Fruit fly (Drosophila melanogaster) whole organism, embryonic: ENCODE data around the gene CG42852.

Experiments used
- CG10274 ChIP-seq: fragments of 200-800 bp; sonication (Bioruptor generic); optimal IDR thresholded peaks from 3 replicates; lab custom pipeline; 2017; ENCODE audit warnings: missing biosample characterization, mild to moderate bottlenecking, missing genetic modification characterization
- CG11085 ChIP-seq: fragments of 200-800 bp; sonication (Bioruptor generic); IDR thresholded peaks from 2 replicates; pipeline ENCODE4 v1.3.6; 2022; ENCODE audit warnings: missing biosample characterization, missing genetic modification characterization
- CG14014 ChIP-seq: fragments of 200-800 bp; sonication (Bioruptor generic); IDR thresholded peaks from 2 replicates; pipeline ENCODE4 v1.3.6; 2022; ENCODE audit warnings: missing biosample characterization, missing genetic modification characterization
- CG15696 ChIP-seq: fragments of 200-800 bp; sonication (Bioruptor generic); optimal IDR thresholded peaks from 2 replicates; lab custom pipeline; 2019; ENCODE audit warnings: missing biosample characterization, mild to moderate bottlenecking, missing genetic modification characterization, moderate library complexity
- CG16813 ChIP-seq: fragments of 200-800 bp; sonication (Bioruptor generic); IDR thresholded peaks from 3 replicates; pipeline ENCODE4 v1.3.6; 2022; ENCODE audit warnings: missing biosample characterization, missing genetic modification characterization; ENCODE audit not compliant: partially characterized antibody
- CG17359 ChIP-seq: fragments of 200-800 bp; sonication (Bioruptor generic); optimal IDR thresholded peaks from 3 replicates; lab custom pipeline; 2018; ENCODE audit warnings: missing biosample characterization, mild to moderate bottlenecking, missing genetic modification characterization, moderate library complexity
- CG18011 ChIP-seq: fragments of 200-800 bp; sonication (Bioruptor generic); optimal IDR thresholded peaks from 2 replicates; lab custom pipeline; 2017; ENCODE audit warnings: missing biosample characterization, missing genetic modification characterization, mild to moderate bottlenecking, moderate library complexity, missing genotype
- CG18599 ChIP-seq: fragments of 200-800 bp; sonication (Bioruptor generic); optimal IDR thresholded peaks from 3 replicates; lab custom pipeline; 2017; ENCODE audit warnings: missing biosample characterization, missing genetic modification characterization, mild to moderate bottlenecking, moderate library complexity, missing genetic modification reagents
- CG18764 ChIP-seq: fragments of 200-800 bp; sonication (Bioruptor generic); optimal IDR thresholded peaks from 3 replicates; lab custom pipeline; 2016; ENCODE audit warnings: missing biosample characterization, missing genetic modification characterization
- CG2199 ChIP-seq: fragments of 200-800 bp; sonication (Bioruptor generic); IDR thresholded peaks from 3 replicates; pipeline ENCODE4 v1.3.6; 2022; ENCODE audit warnings: missing biosample characterization, missing genetic modification characterization
- CG30020 ChIP-seq: fragments of 200-800 bp; optimal IDR thresholded peaks from 2 replicates; lab custom pipeline; 2019; ENCODE audit warnings: missing biosample characterization, mild to moderate bottlenecking, missing genetic modification characterization, moderate library complexity
- CG31365 ChIP-seq: fragments of 200-800 bp; sonication (Bioruptor generic); optimal IDR thresholded peaks from 2 replicates; lab custom pipeline; 2018; ENCODE audit warnings: missing biosample characterization, mild to moderate bottlenecking, missing genetic modification characterization
- CG33557 ChIP-seq: fragments of 200-800 bp; sonication (Bioruptor generic); optimal IDR thresholded peaks from 2 replicates; lab custom pipeline; 2019; ENCODE audit warnings: missing biosample characterization, mild to moderate bottlenecking, missing genetic modification characterization, moderate library complexity
- CG3838 ChIP-seq: fragments of 200-800 bp; sonication (Bioruptor generic); optimal IDR thresholded peaks from 3 replicates; lab custom pipeline; 2016; ENCODE audit warnings: missing biosample characterization, missing genetic modification characterization
- CG6654 ChIP-seq: fragments of 200-800 bp; sonication (Bioruptor generic); optimal IDR thresholded peaks from 2 replicates; lab custom pipeline; 2017; ENCODE audit warnings: missing biosample characterization, mild to moderate bottlenecking, missing genetic modification characterization
- D ChIP-seq, 2 experiments: fragments of 200-800 bp in 1 of 2; fragments of >200 bp in 1 of 2; sonication (Bioruptor generic) in 1 of 2; optimal IDR thresholded peaks; 2 replicates in 1 of 2; 3 replicates in 1 of 2; lab custom pipeline; 2017; ENCODE audit warnings: mild to moderate bottlenecking in 1 of 2, missing biosample characterization in 1 of 2, missing genetic modification characterization in 1 of 2, missing genetic modification reagents in 1 of 2
- D19A ChIP-seq: fragments of 200-800 bp; optimal IDR thresholded peaks from 3 replicates; lab custom pipeline; 2019; ENCODE audit warnings: missing biosample characterization, mild to moderate bottlenecking, missing genetic modification characterization, moderate library complexity
- Drgx ChIP-seq: fragments of 200-800 bp; sonication (Bioruptor generic); IDR thresholded peaks from 2 replicates; pipeline ENCODE4 v1.3.6; 2022; ENCODE audit warnings: missing biosample characterization, missing genetic modification characterization
- Elba2 ChIP-seq: fragments of 200-800 bp; sonication (Bioruptor generic); optimal IDR thresholded peaks from 3 replicates; lab custom pipeline; 2016; ENCODE audit warnings: missing biosample characterization, missing genetic modification characterization
- HLH54F ChIP-seq: fragments of 200-800 bp; sonication (Bioruptor generic); optimal IDR thresholded peaks from 3 replicates; lab custom pipeline; 2016; ENCODE audit warnings: missing biosample characterization, missing genetic modification characterization
- Lpt ChIP-seq: fragments of >200 bp; optimal IDR thresholded peaks from 2 replicates; lab custom pipeline; 2018; ENCODE audit warnings: missing biosample characterization, missing genetic modification characterization
- Meics ChIP-seq: fragments of 200-800 bp; sonication (Bioruptor generic); optimal IDR thresholded peaks from 2 replicates; lab custom pipeline; 2017; ENCODE audit warnings: missing biosample characterization, mild to moderate bottlenecking, missing genetic modification characterization
- Mes4 ChIP-seq: fragments of 200-800 bp; sonication (Bioruptor generic); optimal IDR thresholded peaks from 2 replicates; lab custom pipeline; 2016; ENCODE audit warnings: missing biosample characterization, missing genetic modification characterization
- NC2β ChIP-seq: fragments of 200-800 bp; sonication (Bioruptor generic); optimal IDR thresholded peaks from 2 replicates; lab custom pipeline; 2016; ENCODE audit warnings: missing biosample characterization, missing genetic modification characterization
- Rx ChIP-seq: fragments of 200-800 bp; sonication (Bioruptor generic); IDR thresholded peaks from 2 replicates; pipeline ENCODE4 v1.3.6; 2022; ENCODE audit warnings: missing biosample characterization, missing genetic modification characterization
- aop ChIP-seq: fragments of 200-800 bp; sonication (Bioruptor generic); IDR thresholded peaks from 2 replicates; pipeline ENCODE4 v1.3.6; 2022; ENCODE audit warnings: missing biosample characterization, missing genetic modification characterization
- dmrt11E ChIP-seq: fragments of 200-800 bp; sonication (Bioruptor generic); optimal IDR thresholded peaks from 3 replicates; lab custom pipeline; 2018; ENCODE audit warnings: missing biosample characterization, mild to moderate bottlenecking, missing genetic modification characterization, moderate library complexity
- ewg ChIP-seq: fragments of 200-800 bp; sonication (Bioruptor generic); optimal IDR thresholded peaks from 3 replicates; lab custom pipeline; 2017; ENCODE audit warnings: mild to moderate bottlenecking, missing biosample characterization, missing genetic modification reagents, missing genetic modification characterization
- fd96Cb ChIP-seq: fragments of 200-800 bp; sonication (Bioruptor generic); optimal IDR thresholded peaks from 2 replicates; lab custom pipeline; 2018; ENCODE audit warnings: missing biosample characterization, mild to moderate bottlenecking, missing genetic modification characterization, moderate library complexity
- gcm2 ChIP-seq: fragments of 200-800 bp; sonication (Bioruptor generic); optimal IDR thresholded peaks from 2 replicates; lab custom pipeline; 2016; ENCODE audit warnings: missing biosample characterization, missing genetic modification characterization
- gfzf ChIP-seq: fragments of 200-800 bp; sonication (Bioruptor generic); optimal IDR thresholded peaks from 2 replicates; lab custom pipeline; 2016; ENCODE audit warnings: missing biosample characterization, mild to moderate bottlenecking, missing genetic modification characterization, moderate library complexity
- kay ChIP-seq: fragments of 200-800 bp; sonication (Bioruptor generic); optimal IDR thresholded peaks from 2 replicates; lab custom pipeline; 2016; ENCODE audit warnings: missing biosample characterization, missing genetic modification characterization
- lmd ChIP-seq: fragments of 200-800 bp; sonication (Bioruptor generic); IDR thresholded peaks from 2 replicates; pipeline ENCODE4 v1.3.6; 2022; ENCODE audit warnings: missing biosample characterization, missing genetic modification characterization
- luna ChIP-seq: fragments of 200-800 bp; sonication (Bioruptor generic); optimal IDR thresholded peaks from 2 replicates; lab custom pipeline; 2016; ENCODE audit warnings: missing biosample characterization, missing genetic modification characterization
- mirr ChIP-seq: fragments of 200-800 bp; sonication (Bioruptor generic); optimal IDR thresholded peaks from 3 replicates; lab custom pipeline; 2018; ENCODE audit warnings: missing biosample characterization, mild to moderate bottlenecking, missing genetic modification characterization
- nerfin-1 ChIP-seq: fragments of 200-800 bp; sonication (Bioruptor generic); optimal IDR thresholded peaks from 3 replicates; lab custom pipeline; 2019; ENCODE audit warnings: missing biosample characterization, mild to moderate bottlenecking, missing genetic modification characterization, moderate library complexity
- phol ChIP-seq: fragments of 200-800 bp; sonication (Bioruptor generic); optimal IDR thresholded peaks from 3 replicates; lab custom pipeline; 2018; ENCODE audit warnings: missing biosample characterization, mild to moderate bottlenecking, missing genetic modification characterization, moderate library complexity
- prd ChIP-seq, 3 experiments: fragments of >200 bp in 2 of 3; fragments of 200-800 bp in 1 of 3; sonication (Bioruptor generic) in 1 of 3; optimal IDR thresholded peaks in 2 of 3; IDR thresholded peaks in 1 of 3; 2 replicates in 2 of 3; 3 replicates in 1 of 3; pipeline versions ENCODE4 v1.3.6 to Lab custom; 2017 to 2022; ENCODE audit warnings: missing biosample characterization in 1 of 3, missing genetic modification characterization in 1 of 3
- psq ChIP-seq: fragments of 200-800 bp; sonication (Bioruptor generic); optimal IDR thresholded peaks from 2 replicates; lab custom pipeline; 2017; ENCODE audit warnings: missing biosample characterization, missing genetic modification characterization
- row ChIP-seq: fragments of 200-800 bp; sonication (Bioruptor generic); IDR thresholded peaks from 3 replicates; pipeline ENCODE4 v1.3.6; 2022; ENCODE audit warnings: missing biosample characterization, missing genetic modification characterization
- schlank ChIP-seq: fragments of 200-800 bp; sonication (Bioruptor generic); optimal IDR thresholded peaks from 2 replicates; lab custom pipeline; 2018; ENCODE audit warnings: missing biosample characterization, mild to moderate bottlenecking, missing genetic modification characterization
- sens ChIP-seq: fragments of 200-800 bp; sonication (Bioruptor generic); peaks from one replicate; lab custom pipeline; 2016; ENCODE audit warnings: missing biosample characterization, missing genetic modification characterization
- shn ChIP-seq: fragments of 200-800 bp; sonication (Bioruptor generic); optimal IDR thresholded peaks from 3 replicates; lab custom pipeline; 2016; ENCODE audit warnings: missing biosample characterization, missing genetic modification characterization
- sima ChIP-seq: fragments of 200-800 bp; sonication (Bioruptor generic); optimal IDR thresholded peaks from 2 replicates; lab custom pipeline; 2016; ENCODE audit warnings: missing biosample characterization, missing genetic modification characterization
- stwl ChIP-seq: fragments of 200-800 bp; sonication (Bioruptor generic); optimal IDR thresholded peaks from 3 replicates; lab custom pipeline; 2018; ENCODE audit warnings: missing biosample characterization, mild to moderate bottlenecking, missing genetic modification characterization, moderate library complexity
- tll ChIP-seq, 2 experiments: fragments of 200-800 bp in 1 of 2; fragments of >200 bp in 1 of 2; sonication (Bioruptor generic) in 1 of 2; optimal IDR thresholded peaks; 2 replicates each; lab custom pipeline; 2017 to 2019; ENCODE audit warnings: missing biosample characterization in 2 of 2, missing genetic modification characterization in 2 of 2, mild to moderate bottlenecking in 1 of 2, moderate library complexity in 1 of 2
- ttk ChIP-seq: fragments of 200-800 bp; sonication (Bioruptor generic); IDR thresholded peaks from 2 replicates; pipeline ENCODE4 v2.1.2; 2022; ENCODE audit warnings: missing biosample characterization, missing genetic modification characterization
- tup ChIP-seq: fragments of 200-800 bp; sonication (Bioruptor generic); optimal IDR thresholded peaks from 2 replicates; lab custom pipeline; 2016; ENCODE audit warnings: missing biosample characterization, mild to moderate bottlenecking, missing genetic modification characterization, moderate library complexity
- wek ChIP-seq: fragments of 200-800 bp; sonication (Bioruptor generic); optimal IDR thresholded peaks from 3 replicates; lab custom pipeline; 2018; ENCODE audit warnings: missing biosample characterization, mild to moderate bottlenecking, missing genetic modification characterization, moderate library complexity

Gene CG42852

dm6 chr3L:16760274-16760673 is 5.0 kb downstream of the CG42852 start (continued):
- TF ChIP-seq CG15696 (tag; lab: Kevin White, UChicago) (no peak), row (GFP tag; lab: Robert Waterston, UW) (peak; percentile 67), lmd (GFP tag; lab: Robert Waterston, UW) (peak; percentile 48; the same call in 1 of the 2 replicates), schlank (no peak), CG16813 (GFP tag; lab: Robert Waterston, UW) (no peak), CG31365 (tag; lab: Kevin White, UChicago) (no peak), CG18011 (GFP tag; lab: Kevin White, UChicago) (no peak), ttk (GFP tag; lab: Robert Waterston, UW) (no peak), tup (GFP tag; lab: Kevin White, UChicago) (no peak), Lpt (GFP tag; lab: Kevin White, UChicago) (no peak), CG17359 (tag; lab: Kevin White, UChicago) (peak; percentile 46), CG3838 (no peak), CG30020 (tag; lab: Kevin White, UChicago) (no peak), CG14014 (no peak), CG10274 (GFP tag; lab: Kevin White, UChicago) (no peak), Meics (GFP tag; lab: Kevin White, UChicago) (no peak), Rx (GFP tag; lab: Robert Waterston, UW) (no peak), stwl (tag; lab: Kevin White, UChicago) (no peak), CG6654 (no peak), Drgx (GFP tag; lab: Robert Waterston, UW) (no peak), CG11085 (GFP tag; lab: Robert Waterston, UW) (no peak), Mes4 (no peak), shn (GFP tag; lab: Kevin White, UChicago) (no peak), kay (no peak), sima (no peak), CG33557 (no peak), wek (GFP tag; lab: Kevin White, UChicago) (no peak), fd96Cb (tag; lab: Kevin White, UChicago) (peak; percentile 44), NC2β (GFP tag; lab: Kevin White, UChicago) (no peak), luna (GFP tag; lab: Kevin White, UChicago) (no peak), CG18764 (GFP tag; lab: Kevin White, UChicago) (no peak), CG2199 (GFP tag; lab: Robert Waterston, UW) (no peak), mirr (GFP tag; lab: Kevin White, UChicago) (no peak), ewg (GFP tag; lab: Kevin White, UChicago) (peak; percentile 36), nerfin-1 (tag; lab: Kevin White, UChicago) (peak; percentile 1), D19A (tag; lab: Kevin White, UChicago) (peak; percentile 39), aop (GFP tag; lab: Robert Waterston, UW) (no peak), gfzf (no peak)
- TF ChIP-seq, all 482 proteins: peak for 113

- no peak for TF ChIP-seq prd (optimal IDR thresholded peaks at IDR 0.05; lab: Kevin White, UChicago)
- TF ChIP-seq prd (GFP tag; IDR thresholded peaks at IDR 0.05; lab: Robert Waterston, UW) = 0 out of 3 replicates have a peak, but pooled peaks have one; percentile 9
- TF ChIP-seq CG2199 (GFP tag; lab: Robert Waterston, UW) = peak; percentile 84; the same call in 1 of the 3 replicates
- no peak for TF ChIP-seq HLH54F (GFP tag; lab: Kevin White, UChicago)
- peak; percentile 30; the same call in 1 of the 2 replicates for TF ChIP-seq Drgx (GFP tag; lab: Robert Waterston, UW)
- peak in 1 of 2 experiments; percentile 7 for TF ChIP-seq tll (GFP tag; optimal IDR thresholded peaks at IDR 0.05; lab: Kevin White, UChicago)
- peak; percentile 18 for TF ChIP-seq dmrt11E (tag; lab: Kevin White, UChicago)
- TF ChIP-seq phol (tag; lab: Kevin White, UChicago) = peak; percentile 4
- TF ChIP-seq gcm2 (GFP tag; lab: Kevin White, UChicago) = no peak
- peak; percentile 1 for TF ChIP-seq sens (GFP tag; lab: Kevin White, UChicago)
- TF ChIP-seq psq (GFP tag; lab: Kevin White, UChicago) = no peak
- TF ChIP-seq D (optimal IDR thresholded peaks at IDR 0.05; lab: Kevin White, UChicago) = peak; percentile 58
- TF ChIP-seq D (GFP tag; optimal IDR thresholded peaks at IDR 0.05; lab: Kevin White, UChicago) = no peak
- peak; percentile 21 for TF ChIP-seq Elba2
- no peak for TF ChIP-seq CG18599 (GFP tag; lab: Kevin White, UChicago)
Observed at dm6 chr3L:16762203-16762997, 7.1 kb downstream of the CG42852 start.
